Comparison of ENCODE assay signal across 2 fruit fly cellular contexts in genomic region chr3L:14399873-14400272, dm6.
TF ChIP-seq lines count a peak whose summit lies in the region.

No protein-coding gene starts in this region.

- TF ChIP-seq CTCF in whole organism, embryonic (GFP tag; optimal IDR thresholded peaks at IDR 0.05; lab: Kevin White, UChicago): no peak

TF ChIP-seq in whole organism, embryonic, 481 proteins besides CTCF, POLR2A, EP300 and RAD21:
- TF ChIP-seq crp (GFP tag; optimal IDR thresholded peaks at IDR 0.05; lab: Kevin White, UChicago) (no peak), CG12942 (GFP tag; optimal IDR thresholded peaks at IDR 0.05; lab: Kevin White, UChicago) (no peak), CG11504 (tag; optimal IDR thresholded peaks at IDR 0.05; lab: Kevin White, UChicago) (peak; percentile 65), lilli (GFP tag; optimal IDR thresholded peaks at IDR 0.05; lab: Kevin White, UChicago) (no peak), CG10267 (tag; optimal IDR thresholded peaks at IDR 0.05; lab: Kevin White, UChicago) (no peak), CG15269 (tag; optimal IDR thresholded peaks at IDR 0.05; lab: Kevin White, UChicago) (no peak), CG8089 (GFP tag; optimal IDR thresholded peaks at IDR 0.05; lab: Kevin White, UChicago) (no peak), Sry-β (GFP tag; optimal IDR thresholded peaks at IDR 0.05; lab: Kevin White, UChicago) (peak; percentile 52), zfh1 (GFP tag; IDR thresholded peaks at IDR 0.05; lab: Robert Waterston, UW) (0 out of 3 replicates have a peak, but pooled peaks have one; percentile 23), Abd-B (GFP tag; optimal IDR thresholded peaks at IDR 0.05; lab: Kevin White, UChicago) (no peak), mld (GFP tag; IDR thresholded peaks at IDR 0.05; lab: Robert Waterston, UW; ENCODE audit: partially characterized antibody) (no peak), stwl (tag; optimal IDR thresholded peaks at IDR 0.05; lab: Kevin White, UChicago) (peak; percentile 64), Dll (GFP tag; IDR thresholded peaks at IDR 0.05; lab: Robert Waterston, UW; ENCODE audit: partially characterized antibody) (no peak), CG4707 (GFP tag; optimal IDR thresholded peaks at IDR 0.05; lab: Kevin White, UChicago) (no peak), CG6813 (GFP tag; optimal IDR thresholded peaks at IDR 0.05; lab: Kevin White, UChicago) (no peak), trem (tag; optimal IDR thresholded peaks at IDR 0.05; lab: Kevin White, UChicago) (peak; percentile 82), cad (GFP tag; optimal IDR thresholded peaks at IDR 0.05; lab: Kevin White, UChicago) (peak; percentile 21), tna (GFP tag; IDR thresholded peaks at IDR 0.05; lab: Robert Waterston, UW; ENCODE audit: partially characterized antibody) (no peak)

TF ChIP-seq in whole organism, pupa, 21 proteins besides CTCF, POLR2A, EP300 and RAD21:
- no peak for TF ChIP-seq CG12605 (GFP tag; IDR thresholded peaks at IDR 0.05; lab: Robert Waterston, UW)
- 0 out of 3 replicates have a peak, but pooled peaks have one; percentile 21 for TF ChIP-seq CG4496 (GFP tag; IDR thresholded peaks at IDR 0.05; lab: Robert Waterston, UW)
TF ChIP-seq in whole organism, pupa: peak in this region for 1.
